Worm (Caenorhabditis elegans): ENCODE results near the gene sra-13.

The sra-13 gene

ce11 chrII:8451425-8451824 is 43.9 kb downstream of the sra-13 start:
- TF ChIP-seq hlh-30 (tag; optimal IDR thresholded peaks at IDR 0.05; ENCODE audit: insufficient read depth) (no peak), pqm-1 (tag; optimal IDR thresholded peaks at IDR 0.05) (no peak), ceh-22 (tag; optimal IDR thresholded peaks at IDR 0.05) (no peak), ceh-45 (GFP tag; IDR thresholded peaks at IDR 0.05) (no peak), ceh-24 (tag; optimal IDR thresholded peaks at IDR 0.05) (no peak), unc-3 (GFP tag; conservative IDR thresholded peaks at IDR 0.05) (no peak), unc-3 (tag; optimal IDR thresholded peaks at IDR 0.05) (no peak)

- no peak for TF ChIP-seq hlh-13 (GFP tag; optimal IDR thresholded peaks at IDR 0.05)
- no peak for TF ChIP-seq pat-9 (tag; optimal IDR thresholded peaks at IDR 0.05)
- TF ChIP-seq T23F11.4 (GFP tag; optimal IDR thresholded peaks at IDR 0.05) = no peak
- TF ChIP-seq sox-4 (tag; optimal IDR thresholded peaks at IDR 0.05) = no peak
- no peak for TF ChIP-seq fkh-6 (tag; optimal IDR thresholded peaks at IDR 0.05)
- TF ChIP-seq pha-4 (tag; optimal IDR thresholded peaks at IDR 0.05) = no peak
- TF ChIP-seq ceh-48 (tag; optimal IDR thresholded peaks at IDR 0.05) = no peak
- TF ChIP-seq C08G9.2 (tag; optimal IDR thresholded peaks at IDR 0.05) = no peak
- TF ChIP-seq gmeb-2 (tag; optimal IDR thresholded peaks at IDR 0.05) = no peak
- no peak for TF ChIP-seq unc-86 (tag; optimal IDR thresholded peaks at IDR 0.05)
- no peak for TF ChIP-seq nfya-1 (tag; optimal IDR thresholded peaks at IDR 0.05)
- TF ChIP-seq unc-42 (tag; optimal IDR thresholded peaks at IDR 0.05) = no peak
- TF ChIP-seq ceh-34 (tag; optimal IDR thresholded peaks at IDR 0.05) = no peak
- TF ChIP-seq pax-1 (tag; optimal IDR thresholded peaks at IDR 0.05) = no peak
- no peak for TF ChIP-seq pag-3 (tag; optimal IDR thresholded peaks at IDR 0.05; ENCODE audit: borderline replicate concordance)
Observed at ce11 chrII:8454513-8454912, 47.0 kb downstream of the sra-13 start, which contains the start of gene F22B5.5. TSS of gene F22B5.5 (minus strand) at chrII:8454613.

ce11 chrII:8456094-8456493 is 48.6 kb downstream of the sra-13 start, which contains the start of gene F22B5.6:
TSS of gene F22B5.6 (minus strand) at chrII:8456194.
- TF ChIP-seq ceh-18 (tag; optimal IDR thresholded peaks at IDR 0.05) (no peak), hlh-30 (tag; optimal IDR thresholded peaks at IDR 0.05; ENCODE audit: insufficient read depth) (no peak)

DNA sequence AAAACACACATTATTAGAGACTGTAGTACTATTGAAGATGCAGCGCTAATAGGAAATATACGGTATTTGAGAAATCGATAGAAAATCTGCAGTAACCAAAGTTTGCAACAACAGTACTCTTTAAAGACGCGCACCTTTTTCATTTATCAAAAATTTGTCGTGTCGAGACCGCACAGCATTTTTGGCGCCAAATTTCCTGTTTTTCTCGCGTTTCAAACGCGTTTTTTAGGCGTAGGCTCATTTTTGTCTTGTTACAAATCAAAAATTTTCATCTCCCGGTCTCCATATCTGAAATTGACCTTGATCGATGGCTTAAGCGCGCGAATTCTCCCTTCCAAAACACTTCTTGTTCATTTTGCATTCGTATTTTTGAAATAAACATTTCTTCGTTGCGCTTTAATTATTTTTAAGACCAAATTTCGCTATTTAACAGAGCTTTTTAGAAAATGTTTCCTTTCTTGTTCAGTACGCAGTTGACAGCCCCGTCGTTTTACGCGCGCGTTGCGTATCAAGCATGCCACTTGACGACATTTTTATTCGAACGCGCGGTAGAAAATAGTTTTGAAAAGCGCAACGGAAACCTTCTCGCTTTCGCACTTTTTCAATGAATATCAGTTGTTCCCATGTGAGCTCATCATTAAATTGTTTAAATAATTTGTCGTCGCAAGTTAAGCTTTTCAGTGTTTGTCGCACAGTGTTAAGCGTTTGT is 49.4 kb downstream of the sra-13 start:
- TF ChIP-seq pag-3 (tag; optimal IDR thresholded peaks at IDR 0.05; ENCODE audit: borderline replicate concordance) = no peak
- no peak for TF ChIP-seq hlh-15 (tag; optimal IDR thresholded peaks at IDR 0.05)
- TF ChIP-seq hlh-8 (tag; optimal IDR thresholded peaks at IDR 0.05) = no peak
- no peak for TF ChIP-seq fkh-6 (tag; optimal IDR thresholded peaks at IDR 0.05)
- TF ChIP-seq unc-3 (GFP tag; conservative IDR thresholded peaks at IDR 0.05) = no peak
- TF ChIP-seq unc-3 (tag; optimal IDR thresholded peaks at IDR 0.05) = no peak
- no peak for TF ChIP-seq dmd-4 (tag; optimal IDR thresholded peaks at IDR 0.05; ENCODE audit: borderline replicate concordance)

DNA sequence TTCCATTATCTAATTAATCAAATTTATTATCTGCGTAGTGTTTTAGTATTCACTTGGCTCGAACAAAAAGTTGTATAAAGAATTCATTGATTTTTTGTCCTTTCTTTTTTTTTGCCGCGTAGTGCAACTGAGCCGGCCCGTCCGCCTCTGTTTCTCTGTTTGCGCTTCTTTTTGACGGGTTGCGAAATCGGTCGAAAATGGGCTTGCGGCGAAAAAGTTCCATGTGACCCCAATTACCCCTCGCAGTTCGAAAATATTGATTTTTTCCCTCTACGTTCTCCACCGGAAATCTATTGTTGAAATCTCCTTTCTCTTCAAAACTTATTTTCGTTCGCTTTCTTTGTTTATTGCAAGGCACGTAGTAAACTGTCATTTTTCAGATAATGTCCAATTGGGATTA is 50.0 kb downstream of the sra-13 start, which contains the start of gene zyg-9:
TSS of gene zyg-9 (plus strand) at position 381 of the 400 bp plus-strand sequence.
- TF ChIP-seq hlh-30 (tag; optimal IDR thresholded peaks at IDR 0.05; ENCODE audit: insufficient read depth) = peak; percentile 16
- no peak for TF ChIP-seq lin-11 (tag; optimal IDR thresholded peaks at IDR 0.05)
- TF ChIP-seq ceh-48 (tag; optimal IDR thresholded peaks at IDR 0.05) = peak; percentile 43
- no peak for TF ChIP-seq fax-1 (tag; optimal IDR thresholded peaks at IDR 0.05)
